Worm (Caenorhabditis elegans): ENCODE data around the gene sra-39.

sra-39 gene

DNA sequence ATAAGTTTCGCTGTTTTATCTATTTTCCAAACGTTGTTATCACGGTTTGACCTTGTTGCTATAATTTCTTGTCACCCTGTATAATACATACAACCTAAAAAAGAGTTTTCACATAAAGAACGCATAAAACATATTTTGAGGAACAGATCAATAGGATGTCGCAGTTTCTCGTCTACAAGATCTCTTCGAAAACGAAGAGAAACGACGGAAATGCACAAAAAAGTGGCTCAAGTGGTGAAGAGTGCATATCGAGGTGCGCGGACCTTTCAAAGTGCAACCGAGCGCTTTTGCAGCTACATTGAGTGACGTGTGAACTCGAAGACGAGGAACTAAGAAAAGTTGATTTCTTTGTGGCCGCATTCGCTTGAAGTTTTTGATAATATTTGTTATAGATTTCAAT lies 11.1 kb upstream of the sra-39 start, which contains the start of gene Y26E6A.2:
Gene Y26E6A.2 (minus strand): TSS at position 101 of the 400 bp plus-strand sequence.
- TF ChIP-seq elt-3 (tag; optimal IDR thresholded peaks at IDR 0.05) (no peak), nhr-6 (tag; optimal IDR thresholded peaks at IDR 0.05) (no peak), R02D3.7 (tag; optimal IDR thresholded peaks at IDR 0.05) (no peak), nhr-10 (tag; optimal IDR thresholded peaks at IDR 0.05) (no peak)

DNA sequence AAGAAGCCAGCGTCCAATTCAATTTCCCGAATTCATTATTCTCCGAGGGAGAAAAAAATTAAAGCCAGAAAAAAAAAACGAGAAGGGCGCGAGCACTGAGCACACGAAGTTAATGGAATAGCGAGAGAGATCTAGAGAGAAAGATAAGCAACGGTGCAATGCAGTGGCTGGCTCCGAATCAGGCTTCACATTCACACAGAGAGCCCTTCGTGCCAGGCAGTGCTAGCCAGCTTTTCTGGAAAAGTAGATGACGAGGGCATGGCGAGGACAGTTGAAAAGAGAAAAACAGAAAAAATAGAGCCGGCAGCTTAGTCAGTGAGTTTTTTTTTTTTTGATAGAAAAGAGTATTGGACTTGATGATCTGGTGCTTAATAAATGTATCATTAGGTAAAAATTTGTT lies 10.4 kb upstream of the sra-39 start:
- TF ChIP-seq lin-11 (tag; optimal IDR thresholded peaks at IDR 0.05) (peak; percentile 62), lsy-2 (tag; optimal IDR thresholded peaks at IDR 0.05) (peak in 1 of 2 experiments; percentile 25), gmeb-1 (tag; optimal IDR thresholded peaks at IDR 0.05) (no peak), ceh-16 (tag; optimal IDR thresholded peaks at IDR 0.05) (no peak), mab-5 (tag; optimal IDR thresholded peaks at IDR 0.05) (no peak), aly-2 (tag; optimal IDR thresholded peaks at IDR 0.05) (no peak), alr-1 (tag; optimal IDR thresholded peaks at IDR 0.05) (no peak)

DNA sequence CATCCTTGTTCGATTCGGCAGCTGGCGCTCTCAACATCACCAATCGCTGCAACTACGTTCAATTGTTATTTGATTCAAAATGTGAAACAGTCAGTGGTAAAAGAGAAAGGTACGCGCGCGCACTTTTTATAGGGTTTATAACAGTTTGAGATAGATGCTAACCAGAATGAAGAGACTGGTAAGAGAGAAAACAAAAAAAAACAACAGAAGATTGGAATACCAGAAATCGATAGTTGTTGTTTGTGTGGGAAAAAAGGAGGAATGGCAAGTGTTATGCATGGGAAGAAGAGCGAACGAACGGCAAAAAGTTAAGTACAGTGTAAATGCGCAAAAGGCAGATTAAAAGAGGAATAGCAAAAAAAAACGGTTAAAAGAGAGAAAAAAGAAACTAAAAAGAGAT lies 6.6 kb upstream of the sra-39 start, which contains the start of gene Y26E6A.3:
Gene Y26E6A.3 (minus strand): TSS at position 101 of the 400 bp plus-strand sequence.
- TF ChIP-seq sma-9 (GFP tag; optimal IDR thresholded peaks at IDR 0.05) (no peak), sma-9 (tag; optimal IDR thresholded peaks at IDR 0.05) (no peak), fos-1 (tag; optimal IDR thresholded peaks at IDR 0.05) (no peak), ztf-4 (tag; optimal IDR thresholded peaks at IDR 0.05) (no peak), crh-2 (tag; optimal IDR thresholded peaks at IDR 0.05) (no peak), lin-11 (tag; optimal IDR thresholded peaks at IDR 0.05) (no peak), unc-39 (tag; optimal IDR thresholded peaks at IDR 0.05) (no peak), R02D3.7 (tag; optimal IDR thresholded peaks at IDR 0.05) (no peak), snpc-4 (tag; optimal IDR thresholded peaks at IDR 0.05) (no peak), nhr-12 (tag; optimal IDR thresholded peaks at IDR 0.05) (no peak), zag-1 (tag; optimal IDR thresholded peaks at IDR 0.05) (no peak), nhr-10 (tag; optimal IDR thresholded peaks at IDR 0.05) (no peak), nhr-77 (tag; optimal IDR thresholded peaks at IDR 0.05) (no peak), elt-1 (tag; optimal IDR thresholded peaks at IDR 0.05) (no peak), aly-2 (tag; optimal IDR thresholded peaks at IDR 0.05) (no peak), sem-4 (tag; optimal IDR thresholded peaks at IDR 0.05) (no peak), peb-1 (tag; optimal IDR thresholded peaks at IDR 0.05) (no peak), ceh-82 (tag; optimal IDR thresholded peaks at IDR 0.05) (no peak), nhr-23 (tag; optimal IDR thresholded peaks at IDR 0.05) (no peak), lin-39 (tag; optimal IDR thresholded peaks at IDR 0.05) (no peak)

DNA sequence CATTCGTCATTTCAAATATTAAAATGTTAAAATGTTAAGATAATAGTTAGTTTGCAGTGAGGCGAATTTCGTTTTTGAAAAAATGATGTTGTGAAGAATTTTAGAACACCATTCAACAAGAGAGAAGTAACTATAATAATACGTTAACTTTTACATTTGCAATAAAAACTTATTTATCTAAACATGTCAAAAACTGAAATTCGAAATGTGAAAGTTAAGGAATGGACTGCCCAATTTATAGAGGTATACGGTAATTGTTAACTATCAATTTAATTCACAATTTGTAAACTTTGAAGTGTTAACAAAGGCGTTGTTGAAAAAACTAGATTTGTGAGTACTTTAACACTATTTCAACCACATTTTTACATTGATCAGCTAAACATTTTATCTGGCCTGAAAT lies 541 bp upstream of the sra-39 start:
- TF ChIP-seq peb-1 (tag; optimal IDR thresholded peaks at IDR 0.05) (no peak), nhr-10 (tag; optimal IDR thresholded peaks at IDR 0.05) (no peak), ceh-82 (tag; optimal IDR thresholded peaks at IDR 0.05) (no peak), mbf-1 (tag; optimal IDR thresholded peaks at IDR 0.05) (no peak), ztf-4 (tag; optimal IDR thresholded peaks at IDR 0.05) (no peak), ceh-16 (tag; optimal IDR thresholded peaks at IDR 0.05) (no peak), lin-13 (GFP tag; optimal IDR thresholded peaks at IDR 0.05) (no peak), lin-39 (tag; optimal IDR thresholded peaks at IDR 0.05) (no peak), lsy-2 (tag; optimal IDR thresholded peaks at IDR 0.05) (no peak), mab-5 (tag; optimal IDR thresholded peaks at IDR 0.05) (no peak), snpc-4 (tag; optimal IDR thresholded peaks at IDR 0.05) (no peak)

DNA sequence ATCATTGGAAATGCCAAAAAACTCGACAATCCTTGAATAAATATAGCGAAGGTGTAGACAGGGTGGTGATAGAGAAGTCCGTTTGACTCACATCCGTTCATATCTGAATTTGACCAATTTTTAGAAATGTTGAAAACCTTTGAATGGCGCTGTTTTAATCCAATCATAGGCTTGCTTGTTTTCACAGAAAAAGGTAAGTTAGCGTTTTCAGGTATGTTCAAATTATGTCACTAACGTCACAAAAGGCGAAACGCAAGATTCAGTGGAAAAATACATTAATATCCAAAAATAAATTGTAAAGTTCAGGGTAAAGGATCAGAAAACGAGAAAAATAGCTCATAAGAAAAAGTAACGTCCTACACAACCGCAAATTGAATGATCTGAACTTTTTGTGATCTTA lies 3.2 kb downstream of the sra-39 start, which contains the start of gene sra-38:
Gene sra-38 (minus strand): TSS at position 101 of the 400 bp plus-strand sequence.
- TF ChIP-seq nhr-6 (tag; optimal IDR thresholded peaks at IDR 0.05): no peak
- TF ChIP-seq lsy-2 (tag; optimal IDR thresholded peaks at IDR 0.05): no peak
- TF ChIP-seq fos-1 (tag; optimal IDR thresholded peaks at IDR 0.05): no peak
- no peak for TF ChIP-seq nhr-23 (tag; optimal IDR thresholded peaks at IDR 0.05)
- TF ChIP-seq dmd-4 (tag; optimal IDR thresholded peaks at IDR 0.05): no peak
- no peak for TF ChIP-seq ztf-4 (tag; optimal IDR thresholded peaks at IDR 0.05)
- no peak for TF ChIP-seq ama-1 (optimal IDR thresholded peaks at IDR 0.05)
- TF ChIP-seq nhr-10 (tag; optimal IDR thresholded peaks at IDR 0.05): no peak
- TF ChIP-seq gmeb-1 (tag; optimal IDR thresholded peaks at IDR 0.05): no peak
- TF ChIP-seq lin-39 (tag; optimal IDR thresholded peaks at IDR 0.05): no peak
- no peak for TF ChIP-seq zag-1 (tag; optimal IDR thresholded peaks at IDR 0.05)
- no peak for TF ChIP-seq mdl-1 (tag; optimal IDR thresholded peaks at IDR 0.05)
- TF ChIP-seq snpc-4 (tag; optimal IDR thresholded peaks at IDR 0.05): no peak
- TF ChIP-seq ztf-11 (tag; optimal IDR thresholded peaks at IDR 0.05): no peak

DNA sequence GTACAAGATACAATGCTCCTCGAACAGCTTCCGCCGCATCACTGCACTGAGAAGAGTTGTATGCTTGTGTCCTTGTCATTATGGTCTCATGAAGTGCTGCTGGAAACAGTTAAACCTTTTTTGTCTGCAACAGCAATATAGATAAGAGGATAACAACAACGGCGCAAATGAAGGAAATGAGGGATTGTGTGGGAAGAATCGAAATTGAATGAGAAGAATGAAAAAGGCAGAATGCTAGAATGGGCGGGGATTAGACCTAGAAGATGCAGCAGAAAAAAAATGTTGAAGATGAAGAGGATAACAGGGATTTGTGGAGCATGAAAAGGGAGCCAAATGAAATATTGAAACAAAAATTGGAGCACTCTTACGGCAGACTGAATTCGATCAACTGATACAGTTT lies 10.0 kb downstream of the sra-39 start, which contains the start of gene sra-37:
Gene sra-37 (minus strand): TSS at position 101 of the 400 bp plus-strand sequence.
- TF ChIP-seq nhr-23 (tag; optimal IDR thresholded peaks at IDR 0.05) (no peak), dmd-4 (tag; optimal IDR thresholded peaks at IDR 0.05) (no peak), nhr-25 (tag; optimal IDR thresholded peaks at IDR 0.05) (no peak), lin-39 (tag; optimal IDR thresholded peaks at IDR 0.05) (no peak), snpc-4 (tag; optimal IDR thresholded peaks at IDR 0.05) (no peak), ZK546.5 (tag; optimal IDR thresholded peaks at IDR 0.05) (no peak), sma-9 (GFP tag; optimal IDR thresholded peaks at IDR 0.05) (no peak), sma-9 (tag; optimal IDR thresholded peaks at IDR 0.05) (no peak), zag-1 (tag; optimal IDR thresholded peaks at IDR 0.05) (no peak), nhr-6 (tag; optimal IDR thresholded peaks at IDR 0.05) (no peak), nhr-129 (tag; optimal IDR thresholded peaks at IDR 0.05) (no peak), ceh-82 (tag; optimal IDR thresholded peaks at IDR 0.05) (no peak), gmeb-1 (tag; optimal IDR thresholded peaks at IDR 0.05) (no peak), mbf-1 (tag; optimal IDR thresholded peaks at IDR 0.05) (no peak), fos-1 (tag; optimal IDR thresholded peaks at IDR 0.05) (no peak)
